Fruit fly (Drosophila melanogaster) whole organism, adult: ENCODE data around the gene CG42553.

Experiments used
- CG11617 ChIP-seq: fragments of 200-800 bp; sonication (Bioruptor generic); optimal IDR thresholded peaks from 2 replicates; lab custom pipeline; 2017; ENCODE audit warnings: mild to moderate bottlenecking, missing biosample characterization, missing genetic modification reagents, missing genetic modification characterization
- CG12768 ChIP-seq: fragments of 200-800 bp; sonication (Bioruptor generic); optimal IDR thresholded peaks from 2 replicates; lab custom pipeline; 2017; ENCODE audit warnings: missing biosample characterization, missing genetic modification characterization, mild to moderate bottlenecking, moderate library complexity, missing genetic modification reagents
- CG14711 ChIP-seq: fragments of 200-800 bp; sonication (Bioruptor generic); optimal IDR thresholded peaks from 2 replicates; lab custom pipeline; 2018; ENCODE audit warnings: missing biosample characterization, mild to moderate bottlenecking, missing genetic modification characterization, moderate library complexity
- CG1620 ChIP-seq: fragments of 200-800 bp; sonication (Bioruptor generic); optimal IDR thresholded peaks from 2 replicates; lab custom pipeline; 2016; ENCODE audit warnings: missing biosample characterization, missing genetic modification characterization
- CG33017 ChIP-seq: fragments of 200-800 bp; sonication (Bioruptor generic); optimal IDR thresholded peaks from 2 replicates; lab custom pipeline; 2018; ENCODE audit warnings: missing biosample characterization, mild to moderate bottlenecking, missing genetic modification characterization, moderate library complexity
- CG5204 ChIP-seq: fragments of 200-800 bp; sonication (Bioruptor generic); optimal IDR thresholded peaks from 2 replicates; lab custom pipeline; 2016; ENCODE audit warnings: missing biosample characterization, missing genetic modification characterization
- CG7045 ChIP-seq: fragments of 200-800 bp; sonication (Bioruptor generic); optimal IDR thresholded peaks from 2 replicates; lab custom pipeline; 2017; ENCODE audit warnings: missing biosample characterization, mild to moderate bottlenecking, missing genetic modification characterization
- CG7101 ChIP-seq: fragments of 200-800 bp; sonication (Bioruptor generic); optimal IDR thresholded peaks from 2 replicates; lab custom pipeline; 2018; ENCODE audit warnings: missing biosample characterization, mild to moderate bottlenecking, missing genetic modification characterization, moderate library complexity
- Clk ChIP-seq: fragments of 200-800 bp; sonication (Bioruptor generic); optimal IDR thresholded peaks from 2 replicates; lab custom pipeline; 2017; ENCODE audit warnings: missing biosample characterization, missing genetic modification characterization
- Crg-1 ChIP-seq: fragments of 200-800 bp; sonication (Bioruptor generic); optimal IDR thresholded peaks from 2 replicates; lab custom pipeline; 2016; ENCODE audit warnings: missing biosample characterization, missing genetic modification characterization
- Hr96 ChIP-seq: fragments of 200-800 bp; sonication (Bioruptor generic); optimal IDR thresholded peaks from 2 replicates; lab custom pipeline; 2016; ENCODE audit warnings: missing biosample characterization, missing genetic modification characterization
- Mnt ChIP-seq: fragments of 200-800 bp; sonication (Bioruptor generic); optimal IDR thresholded peaks from 2 replicates; lab custom pipeline; 2016; ENCODE audit warnings: missing biosample characterization, mild to moderate bottlenecking, missing genetic modification characterization
- bab1 ChIP-seq: fragments of 200-800 bp; sonication (Bioruptor generic); optimal IDR thresholded peaks from 3 replicates; lab custom pipeline; 2019; ENCODE audit warnings: missing biosample characterization, mild to moderate bottlenecking, missing genetic modification characterization, moderate library complexity
- cic ChIP-seq: fragments of 200-800 bp; sonication (Bioruptor generic); optimal IDR thresholded peaks from 2 replicates; lab custom pipeline; 2017; ENCODE audit warnings: missing biosample characterization, mild to moderate bottlenecking, missing genetic modification characterization, moderate library complexity
- cnc ChIP-seq, 2 experiments: fragments of >200 bp; optimal IDR thresholded peaks; 2 replicates each; lab custom pipeline; 2017
- kay ChIP-seq: fragments of 200-800 bp; sonication (Bioruptor generic); peaks from one replicate; lab custom pipeline; 2016; ENCODE audit warnings: missing biosample characterization, missing genetic modification characterization, borderline replicate concordance
- ovo ChIP-seq: fragments of 200-800 bp; sonication (Bioruptor generic); optimal IDR thresholded peaks from 2 replicates; lab custom pipeline; 2016; ENCODE audit warnings: missing biosample characterization, missing genetic modification characterization
- pad ChIP-seq: fragments of 200-800 bp; sonication (Bioruptor generic); optimal IDR thresholded peaks from 3 replicates; lab custom pipeline; 2017; ENCODE audit warnings: missing biosample characterization, missing genetic modification characterization, mild to moderate bottlenecking, moderate library complexity, missing genetic modification reagents
- tj ChIP-seq: fragments of 200-800 bp; sonication (Bioruptor generic); optimal IDR thresholded peaks from 3 replicates; lab custom pipeline; 2017; ENCODE audit warnings: missing biosample characterization, mild to moderate bottlenecking, missing genetic modification characterization, moderate library complexity
- toe ChIP-seq: fragments of 200-800 bp; sonication (Bioruptor generic); optimal IDR thresholded peaks from 2 replicates; lab custom pipeline; 2016; ENCODE audit warnings: missing biosample characterization, missing genetic modification characterization

Gene CG42553

dm6 chr3L:799837-800513 lies 33.9 kb upstream of the CG42553 start:
- TF ChIP-seq CG12768 (GFP tag; lab: Kevin White, UChicago) (no peak), kay (GFP tag; lab: Kevin White, UChicago) (no peak), Mnt (GFP tag; lab: Kevin White, UChicago) (no peak), toe (GFP tag; lab: Kevin White, UChicago) (no peak), Clk (no peak), CG14711 (no peak), CG7101 (tag; lab: Kevin White, UChicago) (no peak), pad (GFP tag; lab: Kevin White, UChicago) (no peak), tj (GFP tag; lab: Kevin White, UChicago) (no peak), Hr96 (GFP tag; lab: Kevin White, UChicago) (no peak), cic (GFP tag; lab: Kevin White, UChicago) (no peak), ovo (GFP tag; lab: Kevin White, UChicago) (no peak), CG33017 (tag; lab: Kevin White, UChicago) (no peak), CG11617 (GFP tag; lab: Kevin White, UChicago) (no peak), CG5204 (GFP tag; lab: Kevin White, UChicago) (no peak), Crg-1 (no peak)

dm6 chr3L:801860-802462 lies 31.9 kb upstream of the CG42553 start:
- no peak for TF ChIP-seq cnc (optimal IDR thresholded peaks at IDR 0.05; lab: Kevin White, UChicago)
- TF ChIP-seq CG5204 (GFP tag; lab: Kevin White, UChicago): no peak
- no peak for TF ChIP-seq Hr96 (GFP tag; lab: Kevin White, UChicago)
- no peak for TF ChIP-seq CG1620 (GFP tag; lab: Kevin White, UChicago)
- TF ChIP-seq kay (GFP tag; lab: Kevin White, UChicago): no peak
- TF ChIP-seq Clk: no peak
- TF ChIP-seq Crg-1: no peak
- no peak for TF ChIP-seq cic (GFP tag; lab: Kevin White, UChicago)
- TF ChIP-seq CG11617 (GFP tag; lab: Kevin White, UChicago): no peak
- TF ChIP-seq Mnt (GFP tag; lab: Kevin White, UChicago): no peak
- TF ChIP-seq tj (GFP tag; lab: Kevin White, UChicago): no peak
- no peak for TF ChIP-seq CG14711
- TF ChIP-seq bab1 (GFP tag; lab: Kevin White, UChicago): no peak
- no peak for TF ChIP-seq CG7045 (GFP tag; lab: Kevin White, UChicago)
- TF ChIP-seq ovo (GFP tag; lab: Kevin White, UChicago): no peak
- TF ChIP-seq pad (GFP tag; lab: Kevin White, UChicago): no peak
- no peak for TF ChIP-seq toe (GFP tag; lab: Kevin White, UChicago)
- TF ChIP-seq CG33017 (tag; lab: Kevin White, UChicago): no peak

- no peak for TF ChIP-seq CG12768 (GFP tag; lab: Kevin White, UChicago)
- TF ChIP-seq Crg-1: no peak
- TF ChIP-seq toe (GFP tag; lab: Kevin White, UChicago): no peak
- TF ChIP-seq CG7045 (GFP tag; lab: Kevin White, UChicago): peak; percentile 56
- no peak for TF ChIP-seq cnc (optimal IDR thresholded peaks at IDR 0.05; lab: Kevin White, UChicago)
- no peak for TF ChIP-seq CG11617 (GFP tag; lab: Kevin White, UChicago)
- no peak for TF ChIP-seq CG1620 (GFP tag; lab: Kevin White, UChicago)
- no peak for TF ChIP-seq Clk
- no peak for TF ChIP-seq CG33017 (tag; lab: Kevin White, UChicago)
- no peak for TF ChIP-seq tj (GFP tag; lab: Kevin White, UChicago)
- TF ChIP-seq pad (GFP tag; lab: Kevin White, UChicago): no peak
- no peak for TF ChIP-seq Mnt (GFP tag; lab: Kevin White, UChicago)
- peak; percentile 27 for TF ChIP-seq CG14711
- peak; percentile 28 for TF ChIP-seq Hr96 (GFP tag; lab: Kevin White, UChicago)
- TF ChIP-seq kay (GFP tag; lab: Kevin White, UChicago): no peak
- TF ChIP-seq CG7101 (tag; lab: Kevin White, UChicago): peak; percentile 45
- peak; percentile 9 for TF ChIP-seq CG5204 (GFP tag; lab: Kevin White, UChicago)
- peak; percentile 59 for TF ChIP-seq bab1 (GFP tag; lab: Kevin White, UChicago)
- TF ChIP-seq cic (GFP tag; lab: Kevin White, UChicago): no peak
- TF ChIP-seq ovo (GFP tag; lab: Kevin White, UChicago): no peak
These were observed 31.1 kb upstream of the CG42553 start for dm6 chr3L:802700-803273.

- TF ChIP-seq Mnt (GFP tag; lab: Kevin White, UChicago) (no peak), Hr96 (GFP tag; lab: Kevin White, UChicago) (no peak), CG33017 (tag; lab: Kevin White, UChicago) (no peak), ovo (GFP tag; lab: Kevin White, UChicago) (no peak), CG7101 (tag; lab: Kevin White, UChicago) (no peak), cnc (optimal IDR thresholded peaks at IDR 0.05; lab: Kevin White, UChicago) (no peak), CG14711 (no peak), CG5204 (GFP tag; lab: Kevin White, UChicago) (no peak), tj (GFP tag; lab: Kevin White, UChicago) (no peak), CG1620 (GFP tag; lab: Kevin White, UChicago) (no peak), CG12768 (GFP tag; lab: Kevin White, UChicago) (no peak), CG11617 (GFP tag; lab: Kevin White, UChicago) (no peak), Crg-1 (no peak)
These were observed 29.9 kb upstream of the CG42553 start, which contains the start of gene CG13898 for dm6 chr3L:803951-804350. CG13898 (minus strand) TSS chr3L:804051.
